Fruit fly (Drosophila melanogaster) whole organism, pupa: ENCODE results near the gene barr.

Experiments used
- CG10348 ChIP-seq: fragments of 200-800 bp; sonication (Bioruptor generic); IDR thresholded peaks from 2 replicates; pipeline ENCODE4 v1.3.6; 2022; ENCODE audit warnings: missing biosample characterization, missing genetic modification characterization
- CG12605 ChIP-seq: fragments of 200-800 bp; sonication (Bioruptor generic); IDR thresholded peaks from 2 replicates; pipeline ENCODE4 v1.3.6; 2022; ENCODE audit warnings: missing biosample characterization, missing genetic modification characterization
- CG15710 ChIP-seq: fragments of 200-800 bp; sonication (Bioruptor generic); optimal IDR thresholded peaks from 2 replicates; lab custom pipeline; 2018; ENCODE audit warnings: missing biosample characterization, mild to moderate bottlenecking, missing genetic modification characterization, moderate library complexity
- CG32121 ChIP-seq: fragments of 200-800 bp; sonication (Bioruptor generic); IDR thresholded peaks from 2 replicates; pipeline ENCODE4 v1.3.6; 2022; ENCODE audit warnings: missing biosample characterization, missing genetic modification characterization
- CG34367 ChIP-seq: fragments of 200-800 bp; sonication (Bioruptor generic); optimal IDR thresholded peaks from 2 replicates; lab custom pipeline; 2018; ENCODE audit warnings: missing biosample characterization, mild to moderate bottlenecking, missing genetic modification characterization
- CG8159 ChIP-seq: fragments of 200-800 bp; sonication (Bioruptor generic); optimal IDR thresholded peaks from 3 replicates; lab custom pipeline; 2018; ENCODE audit warnings: missing biosample characterization, mild to moderate bottlenecking, missing genetic modification characterization, moderate library complexity
- CG9948 ChIP-seq: fragments of 200-800 bp; sonication (Bioruptor generic); optimal IDR thresholded peaks from 2 replicates; lab custom pipeline; 2018; ENCODE audit warnings: missing biosample characterization, mild to moderate bottlenecking, missing genetic modification characterization, moderate library complexity
- D1 ChIP-seq: fragments of 200-800 bp; sonication (Bioruptor generic); optimal IDR thresholded peaks from 2 replicates; lab custom pipeline; 2018; ENCODE audit warnings: missing biosample characterization, mild to moderate bottlenecking, missing genetic modification characterization, moderate library complexity
- EcR ChIP-seq: fragments of 200-800 bp; sonication (Bioruptor generic); optimal IDR thresholded peaks from 3 replicates; lab custom pipeline; 2019; ENCODE audit warnings: missing biosample characterization, missing genetic modification characterization, mild to moderate bottlenecking, moderate library complexity, missing genetic modification reagents
- Ets98B ChIP-seq: fragments of 200-800 bp; sonication (Bioruptor generic); IDR thresholded peaks from 2 replicates; pipeline ENCODE4 v1.3.6; 2022; ENCODE audit warnings: missing biosample characterization, missing genetic modification characterization
- Pif1A ChIP-seq: fragments of 200-800 bp; sonication (Bioruptor generic); optimal IDR thresholded peaks from 3 replicates; lab custom pipeline; 2016; ENCODE audit warnings: missing biosample characterization, missing genetic modification characterization
- Pif1B ChIP-seq: fragments of 200-800 bp; sonication (Bioruptor generic); optimal IDR thresholded peaks from 3 replicates; lab custom pipeline; 2016; ENCODE audit warnings: missing biosample characterization, missing genetic modification characterization
- fd96Ca ChIP-seq: fragments of 200-800 bp; sonication (Bioruptor generic); IDR thresholded peaks from 3 replicates; pipeline ENCODE4 v1.3.6; 2022; ENCODE audit warnings: missing biosample characterization, missing genetic modification characterization
- gl ChIP-seq: fragments of 200-800 bp; sonication (Bioruptor generic); optimal IDR thresholded peaks from 2 replicates; lab custom pipeline; 2018; ENCODE audit warnings: missing biosample characterization, mild to moderate bottlenecking, missing genetic modification characterization

DNA sequence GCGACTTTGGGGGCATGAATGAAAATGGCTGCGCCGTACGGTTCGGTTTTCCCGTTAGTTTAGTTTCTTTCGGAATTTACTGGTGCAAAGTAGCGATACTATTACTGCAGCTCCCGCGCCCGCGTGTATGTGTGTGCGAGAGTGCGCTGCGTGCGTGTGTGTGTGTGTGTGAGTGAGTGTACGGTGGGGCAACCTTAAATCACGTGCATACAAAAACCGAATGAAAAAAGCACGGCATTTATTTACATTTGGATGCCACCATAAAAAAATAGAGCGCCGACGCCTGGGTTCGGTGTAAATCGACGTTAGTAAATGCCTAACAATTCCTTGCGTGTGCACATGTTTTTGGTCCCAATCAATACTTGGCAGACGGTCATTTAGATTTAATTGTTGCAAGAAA, 36.6 kb upstream of the barr start:
- TF ChIP-seq CG32121 (no peak), CG10348 (GFP tag; lab: Robert Waterston, UW) (no peak), gl (no peak), Pif1B (no peak), EcR (GFP tag; lab: Kevin White, UChicago) (no peak), CG15710 (tag; lab: Kevin White, UChicago) (no peak), fd96Ca (GFP tag; lab: Robert Waterston, UW) (peak; percentile 13; the same call in 1 of the 3 replicates), Ets98B (GFP tag; lab: Robert Waterston, UW) (peak; percentile 22), Pif1A (GFP tag; lab: Kevin White, UChicago) (no peak), CG12605 (GFP tag; lab: Robert Waterston, UW) (no peak), CG8159 (tag; lab: Kevin White, UChicago) (no peak), D1 (tag; lab: Kevin White, UChicago) (no peak), CG9948 (tag; lab: Kevin White, UChicago) (no peak), CG34367 (no peak)
